Fruit fly (Drosophila melanogaster) whole organism, embryonic: ENCODE results near the gene CG8665.
"Not testable (repeated sequence)": the region's sequence is repeated elsewhere in the genome, so short reads cannot be mapped to it uniquely, and the experiment has no call there.

Source experiments
- CG34376 ChIP-seq: fragments of 200-800 bp; sonication (Bioruptor generic); optimal IDR thresholded peaks from 2 replicates; lab custom pipeline; 2018; ENCODE audit warnings: missing biosample characterization, mild to moderate bottlenecking, missing genetic modification characterization
- CG7357 ChIP-seq: fragments of 200-800 bp; sonication (Bioruptor generic); IDR thresholded peaks from 3 replicates; pipeline ENCODE4 v1.3.6; 2022; ENCODE audit warnings: missing biosample characterization, missing genetic modification characterization
- CG7963 ChIP-seq: fragments of 200-800 bp; sonication (Bioruptor generic); IDR thresholded peaks from 3 replicates; pipeline ENCODE4 v1.3.6; 2022; ENCODE audit warnings: missing biosample characterization, missing genetic modification characterization; ENCODE audit not compliant: partially characterized antibody
- CG8089 ChIP-seq: fragments of 200-800 bp; sonication (Bioruptor generic); optimal IDR thresholded peaks from 3 replicates; lab custom pipeline; 2016; ENCODE audit warnings: missing biosample characterization, missing genetic modification characterization
- CG9215 ChIP-seq: fragments of 200-800 bp; sonication (Bioruptor generic); IDR thresholded peaks from 2 replicates; pipeline ENCODE4 v1.3.6; 2022; ENCODE audit warnings: missing biosample characterization, missing genetic modification characterization
- bowl ChIP-seq: fragments of 200-800 bp; sonication (Bioruptor generic); IDR thresholded peaks from 2 replicates; pipeline ENCODE4 v1.3.6; 2022; ENCODE audit warnings: missing biosample characterization, missing genetic modification characterization
- fd102C ChIP-seq: fragments of 200-800 bp; sonication (Bioruptor generic); optimal IDR thresholded peaks from 2 replicates; lab custom pipeline; 2018; ENCODE audit warnings: missing biosample characterization, mild to moderate bottlenecking, missing genetic modification characterization, moderate library complexity
- fd3F ChIP-seq: fragments of 200-800 bp; sonication (Bioruptor generic); optimal IDR thresholded peaks from 2 replicates; lab custom pipeline; 2018; ENCODE audit warnings: missing biosample characterization, mild to moderate bottlenecking, missing genetic modification characterization, moderate library complexity
- h ChIP-seq: fragments of >200 bp; optimal IDR thresholded peaks from 2 replicates; lab custom pipeline; 2017
- inv ChIP-seq: fragments of 200-800 bp; sonication (Bioruptor generic); IDR thresholded peaks from 2 replicates; pipeline ENCODE4 v1.3.6; 2022; ENCODE audit warnings: missing biosample characterization, missing genetic modification characterization; ENCODE audit not compliant: partially characterized antibody

dm6 chr2L:21401618-21402017 lies 30.6 kb downstream of the CG8665 start:
- not testable (repeated sequence) for TF ChIP-seq CG34376; h (lab: Kevin White, UChicago); fd3F (GFP tag; lab: Kevin White, UChicago); CG8089 (GFP tag; lab: Kevin White, UChicago); CG7963 (GFP tag; lab: Robert Waterston, UW); fd102C (GFP tag; lab: Kevin White, UChicago); bowl (GFP tag; lab: Robert Waterston, UW); CG9215; inv (GFP tag; lab: Robert Waterston, UW); CG7357 (GFP tag; lab: Robert Waterston, UW)
